Fruit fly (Drosophila melanogaster) whole organism, adult: ENCODE data around the gene Wwox.

ENCODE experiments used
- CG11617 ChIP-seq: fragments of 200-800 bp; sonication (Bioruptor generic); optimal IDR thresholded peaks from 2 replicates; lab custom pipeline; 2017; ENCODE audit warnings: mild to moderate bottlenecking, missing biosample characterization, missing genetic modification reagents, missing genetic modification characterization
- CG14711 ChIP-seq: fragments of 200-800 bp; sonication (Bioruptor generic); optimal IDR thresholded peaks from 2 replicates; lab custom pipeline; 2018; ENCODE audit warnings: missing biosample characterization, mild to moderate bottlenecking, missing genetic modification characterization, moderate library complexity
- CG1620 ChIP-seq: fragments of 200-800 bp; sonication (Bioruptor generic); optimal IDR thresholded peaks from 2 replicates; lab custom pipeline; 2016; ENCODE audit warnings: missing biosample characterization, missing genetic modification characterization
- CG5204 ChIP-seq: fragments of 200-800 bp; sonication (Bioruptor generic); optimal IDR thresholded peaks from 2 replicates; lab custom pipeline; 2016; ENCODE audit warnings: missing biosample characterization, missing genetic modification characterization
- Crg-1 ChIP-seq: fragments of 200-800 bp; sonication (Bioruptor generic); optimal IDR thresholded peaks from 2 replicates; lab custom pipeline; 2016; ENCODE audit warnings: missing biosample characterization, missing genetic modification characterization
- Hr96 ChIP-seq: fragments of 200-800 bp; sonication (Bioruptor generic); optimal IDR thresholded peaks from 2 replicates; lab custom pipeline; 2016; ENCODE audit warnings: missing biosample characterization, missing genetic modification characterization
- Mnt ChIP-seq: fragments of 200-800 bp; sonication (Bioruptor generic); optimal IDR thresholded peaks from 2 replicates; lab custom pipeline; 2016; ENCODE audit warnings: missing biosample characterization, mild to moderate bottlenecking, missing genetic modification characterization
- cic ChIP-seq: fragments of 200-800 bp; sonication (Bioruptor generic); optimal IDR thresholded peaks from 2 replicates; lab custom pipeline; 2017; ENCODE audit warnings: missing biosample characterization, mild to moderate bottlenecking, missing genetic modification characterization, moderate library complexity
- cnc ChIP-seq, 2 experiments: fragments of >200 bp; optimal IDR thresholded peaks; 2 replicates each; lab custom pipeline; 2017
- kay ChIP-seq: fragments of 200-800 bp; sonication (Bioruptor generic); peaks from one replicate; lab custom pipeline; 2016; ENCODE audit warnings: missing biosample characterization, missing genetic modification characterization, borderline replicate concordance
- pad ChIP-seq: fragments of 200-800 bp; sonication (Bioruptor generic); optimal IDR thresholded peaks from 3 replicates; lab custom pipeline; 2017; ENCODE audit warnings: missing biosample characterization, missing genetic modification characterization, mild to moderate bottlenecking, moderate library complexity, missing genetic modification reagents
- tj ChIP-seq: fragments of 200-800 bp; sonication (Bioruptor generic); optimal IDR thresholded peaks from 3 replicates; lab custom pipeline; 2017; ENCODE audit warnings: missing biosample characterization, mild to moderate bottlenecking, missing genetic modification characterization, moderate library complexity
- toe ChIP-seq: fragments of 200-800 bp; sonication (Bioruptor generic); optimal IDR thresholded peaks from 2 replicates; lab custom pipeline; 2016; ENCODE audit warnings: missing biosample characterization, missing genetic modification characterization

Wwox gene

dm6 chr2L:7949788-7950187 is 54.3 kb downstream of the Wwox start:
- no peak for TF ChIP-seq Hr96 (GFP tag; lab: Kevin White, UChicago)
- TF ChIP-seq CG11617 (GFP tag; lab: Kevin White, UChicago) = no peak
- no peak for TF ChIP-seq cnc (optimal IDR thresholded peaks at IDR 0.05; lab: Kevin White, UChicago)
- no peak for TF ChIP-seq CG1620
- TF ChIP-seq toe (GFP tag; lab: Kevin White, UChicago) = no peak
- no peak for TF ChIP-seq cic (GFP tag; lab: Kevin White, UChicago)
- TF ChIP-seq pad = no peak
- TF ChIP-seq CG5204 (GFP tag; lab: Kevin White, UChicago) = no peak
- no peak for TF ChIP-seq CG14711
- TF ChIP-seq tj = no peak
- TF ChIP-seq kay (GFP tag; lab: Kevin White, UChicago) = no peak
- TF ChIP-seq Crg-1 = no peak
- TF ChIP-seq Mnt (GFP tag; lab: Kevin White, UChicago) = no peak
